Worm (Caenorhabditis elegans) whole organism, young adult: ENCODE data around the gene gtf-2F2.

Source experiments
- F39B2.1 ChIP-seq: fragments of 200-800 bp; sonication (Bioruptor generic); IDR thresholded peaks from 2 replicates; pipeline ENCODE4 v1.3.6; 2022; ENCODE audit warnings: missing genetic modification reagents, missing genetic modification characterization, missing compliant biosample characterization
- F49E8.2 ChIP-seq: sonication (generic microtip); optimal IDR thresholded peaks from 3 replicates; lab custom pipeline; 2017; ENCODE audit warnings: missing genetic modification characterization, mild to moderate bottlenecking, missing compliant biosample characterization, antibody characterized with exemption, moderate library complexity; ENCODE audit not compliant: insufficient read depth
- ceh-91 ChIP-seq: fragments of 200-800 bp; sonication (Bioruptor generic); IDR thresholded peaks from 2 replicates; pipeline ENCODE4 v1.3.6; 2022; ENCODE audit warnings: missing genetic modification reagents, missing genetic modification characterization, missing compliant biosample characterization
- let-526 ChIP-seq: fragments of 200-800 bp; sonication (Bioruptor generic); IDR thresholded peaks from 2 replicates; pipeline ENCODE4 v1.3.6; 2022; ENCODE audit warnings: missing genetic modification reagents, missing genetic modification characterization, missing compliant biosample characterization
- madf-3 ChIP-seq: fragments of 200-800 bp; sonication (Bioruptor generic); IDR thresholded peaks from 2 replicates; pipeline ENCODE4 v1.3.6; 2022; ENCODE audit warnings: missing genetic modification reagents, missing genetic modification characterization, missing compliant biosample characterization
- nfya-1 ChIP-seq: sonication (generic microtip); optimal IDR thresholded peaks from 2 replicates; lab custom pipeline; 2017; ENCODE audit warnings: antibody characterized with exemption, missing compliant biosample characterization, missing genetic modification characterization, borderline replicate concordance; ENCODE audit not compliant: insufficient read depth
- pha-4 ChIP-seq: fragments of 150-350 bp; sonication (generic microtip); optimal IDR thresholded peaks from 2 replicates; lab custom pipeline; 2014; ENCODE audit warnings: missing biosample characterization, missing genetic modification reagents, missing genetic modification characterization
- rcor-1 ChIP-seq: fragments of 200-800 bp; sonication (Bioruptor generic); IDR thresholded peaks from 2 replicates; pipeline ENCODE4 v1.3.6; 2022; ENCODE audit warnings: missing genetic modification reagents, missing genetic modification characterization, missing compliant biosample characterization
- repo-1 ChIP-seq: sonication (generic microtip); optimal IDR thresholded peaks from 2 replicates; lab custom pipeline; 2017; ENCODE audit warnings: mild to moderate bottlenecking, missing genetic modification characterization, missing compliant biosample characterization
- unc-130 ChIP-seq: sonication (generic microtip); optimal IDR thresholded peaks from 2 replicates; lab custom pipeline; 2016; ENCODE audit warnings: missing genetic modification reagents, missing genetic modification characterization, missing compliant biosample characterization
- zim-3 ChIP-seq: sonication (generic microtip); optimal IDR thresholded peaks from 2 replicates; lab custom pipeline; 2017; ENCODE audit warnings: mild to moderate bottlenecking, missing genetic modification characterization, moderate library complexity, missing compliant biosample characterization

- TF ChIP-seq nfya-1 (no peak), zim-3 (no peak), let-526 (GFP tag; lab: Robert Waterston, UW) (no peak), madf-3 (no peak), rcor-1 (GFP tag; lab: Robert Waterston, UW) (no peak), F49E8.2 (tag; lab: Kevin White, UChicago) (no peak), F39B2.1 (GFP tag; lab: Robert Waterston, UW) (no peak), repo-1 (tag; lab: Kevin White, UChicago) (no peak), ceh-91 (no peak), pha-4 (no peak), unc-130 (GFP tag; lab: Kevin White, UChicago) (no peak)
Measured at ce11 chrV:18957267-18957843, 36.4 kb upstream of the gtf-2F2 start, which contains the start of gene hrg-10.
